Fruit fly (Drosophila melanogaster): ENCODE measurements around the gene Eip63F-1.

The Eip63F-1 gene

DNA sequence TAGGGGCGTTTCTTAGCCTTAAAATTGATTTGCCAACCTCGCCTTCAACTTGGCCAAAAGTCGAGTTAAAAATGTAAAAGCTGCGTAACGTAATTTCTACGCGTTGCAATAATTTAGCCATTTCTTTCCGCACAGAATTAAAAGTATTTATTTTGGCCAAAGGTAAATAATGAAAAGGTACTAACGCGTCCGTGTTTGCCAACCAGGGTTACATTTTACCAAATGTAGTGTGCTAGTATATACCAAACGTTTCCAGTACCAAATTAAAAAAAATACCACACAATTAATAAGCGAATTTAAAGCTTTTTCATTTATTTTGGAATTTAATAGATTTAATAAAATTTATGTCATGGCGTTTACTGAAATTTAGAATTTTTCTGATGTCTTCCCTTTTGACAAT is 36.4 kb downstream of the Eip63F-1 start, which contains the start of gene Ccz1 (continued):
- TF ChIP-seq CG4318 (GFP tag; optimal IDR thresholded peaks at IDR 0.05) (no peak), Hr39 (GFP tag; optimal IDR thresholded peaks at IDR 0.05) (peak; percentile 16), Eip78C (GFP tag) (peak; percentile 74), cyc (GFP tag; optimal IDR thresholded peaks at IDR 0.05) (peak; percentile 40), svp (GFP tag) (peak; percentile 37), Hr38 (GFP tag; optimal IDR thresholded peaks at IDR 0.05) (peak; percentile 35), CG8119 (GFP tag; IDR thresholded peaks at IDR 0.05) (no peak)

DNA sequence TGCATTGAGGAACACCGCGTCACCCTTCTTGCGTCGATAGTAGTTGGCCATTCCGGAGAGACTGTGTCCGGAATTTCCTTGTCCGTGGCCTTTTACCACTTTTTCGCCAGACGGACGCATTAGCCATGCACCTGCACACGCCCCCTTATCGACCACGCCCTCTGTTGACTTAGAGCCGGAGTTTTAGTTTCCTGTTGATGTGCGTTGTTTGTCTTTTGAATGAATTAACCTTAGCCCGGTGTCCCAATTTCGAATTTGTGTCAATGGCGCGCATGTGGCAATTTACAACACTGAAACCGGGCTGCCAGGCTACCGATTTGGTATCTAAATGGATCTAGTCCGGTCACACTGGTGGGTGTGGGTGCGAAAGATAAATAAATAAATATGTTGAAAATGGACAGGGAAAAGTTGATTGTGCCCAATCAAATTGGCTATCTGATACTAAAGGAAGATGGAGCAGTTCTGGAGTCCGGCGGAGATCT is 38.8 kb downstream of the Eip63F-1 start, which contains the start of the genes Gr63a and Lamtor4:
Gene Gr63a, minus strand, starts transcription at position 51 of the 482 bp plus-strand sequence.
Gene Lamtor4, plus strand, starts transcription at position 348 of the 482 bp plus-strand sequence.
- TF ChIP-seq Ets96B (tag; optimal IDR thresholded peaks at IDR 0.05) (no peak), Sox14 (GFP tag; optimal IDR thresholded peaks at IDR 0.05) (peak; percentile 69), fkh (GFP tag; optimal IDR thresholded peaks at IDR 0.05) (peak; percentile 99), Ets21C (GFP tag; optimal IDR thresholded peaks at IDR 0.05) (no peak), CG6163 (GFP tag; IDR thresholded peaks at IDR 0.05) (0 out of 3 replicates have a peak, but pooled peaks have one; percentile 28), CG31627 (GFP tag; optimal IDR thresholded peaks at IDR 0.05) (peak; percentile 9), Eip75B (GFP tag; optimal IDR thresholded peaks at IDR 0.05) (peak; percentile 44), Lpt (GFP tag; optimal IDR thresholded peaks at IDR 0.05) (no peak), CG1621 (tag; optimal IDR thresholded peaks at IDR 0.05) (peak; percentile 5), Hr38 (GFP tag; optimal IDR thresholded peaks at IDR 0.05) (no peak), esn (GFP tag; optimal IDR thresholded peaks at IDR 0.05) (peak; percentile 47)

DNA sequence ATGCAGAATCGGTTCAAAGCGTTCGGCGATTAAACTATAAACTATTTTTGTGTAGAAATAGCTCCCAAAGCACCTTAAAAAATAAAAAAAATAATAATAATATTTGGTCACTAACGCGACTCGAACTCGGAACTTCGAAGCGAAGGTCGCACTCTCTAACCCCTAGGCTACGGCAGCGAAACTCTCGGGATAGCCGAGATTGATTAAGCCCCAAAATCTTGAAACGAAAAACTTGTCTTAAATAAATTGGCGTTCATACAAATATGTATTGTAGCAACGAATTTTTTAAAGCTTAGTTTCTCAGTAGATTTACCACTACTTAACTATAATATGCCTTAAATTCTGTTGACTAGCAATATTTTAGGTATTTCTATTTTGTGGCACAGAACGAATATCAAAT is 41.0 kb downstream of the Eip63F-1 start:
- no peak for TF ChIP-seq fd85E (GFP tag; optimal IDR thresholded peaks at IDR 0.05)
- TF ChIP-seq CG4318 (GFP tag; optimal IDR thresholded peaks at IDR 0.05), result no peak
- TF ChIP-seq CG32006 (GFP tag; optimal IDR thresholded peaks at IDR 0.05), result no peak
- TF ChIP-seq CG11762 (GFP tag; optimal IDR thresholded peaks at IDR 0.05; ENCODE audit: insufficient read depth), result no peak

DNA sequence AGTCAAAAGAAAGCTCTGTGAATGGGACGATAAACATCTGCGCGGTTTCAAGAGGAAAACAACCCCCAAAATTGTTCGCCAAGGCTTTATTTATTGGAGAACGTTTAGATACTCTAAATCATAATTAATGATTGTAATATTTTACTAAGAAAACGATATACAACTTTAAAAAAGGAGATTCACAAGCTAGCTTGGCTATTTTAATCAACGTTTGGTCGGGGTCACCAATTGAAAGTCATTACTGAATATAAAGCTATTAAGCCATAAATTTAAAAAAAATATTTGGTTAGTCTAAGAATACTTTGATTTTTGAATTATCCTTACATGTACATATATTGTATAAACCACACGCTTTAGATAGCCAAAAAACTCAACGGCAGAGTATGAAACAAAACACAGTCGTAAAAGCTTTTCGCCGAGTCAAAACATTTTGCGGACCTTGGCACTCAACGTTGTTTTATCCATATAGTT is 43.2 kb downstream of the Eip63F-1 start, which contains the start of gene Fie:
Gene Fie, plus strand, starts transcription at position 421 of the 471 bp plus-strand sequence.
- TF ChIP-seq Gug (GFP tag; IDR thresholded peaks at IDR 0.05) (no peak), Eip78C (GFP tag) (peak; percentile 91), Ets21C (GFP tag; optimal IDR thresholded peaks at IDR 0.05) (peak; percentile 25), CG8319 (GFP tag; optimal IDR thresholded peaks at IDR 0.05) (no peak), Hr4 (GFP tag; optimal IDR thresholded peaks at IDR 0.05) (peak; percentile 70), CG8119 (GFP tag; IDR thresholded peaks at IDR 0.05) (peak; percentile 62), Smox (GFP tag; optimal IDR thresholded peaks at IDR 0.05) (peak; percentile 62), fd85E (GFP tag; optimal IDR thresholded peaks at IDR 0.05) (no peak), CG3032 (tag; optimal IDR thresholded peaks at IDR 0.05) (peak; percentile 33), cyc (GFP tag; optimal IDR thresholded peaks at IDR 0.05) (peak; percentile 15), CG6276 (GFP tag; optimal IDR thresholded peaks at IDR 0.05) (no peak), pdm3 (GFP tag; optimal IDR thresholded peaks at IDR 0.05) (peak; percentile 64), fkh (GFP tag; optimal IDR thresholded peaks at IDR 0.05) (no peak), topi (GFP tag; optimal IDR thresholded peaks at IDR 0.05) (peak; percentile 28), CG34406 (GFP tag; optimal IDR thresholded peaks at IDR 0.05) (peak; percentile 44), vri (GFP tag; optimal IDR thresholded peaks at IDR 0.05) (peak; percentile 37), CG32006 (GFP tag; optimal IDR thresholded peaks at IDR 0.05) (peak; percentile 64), CG3919 (GFP tag; optimal IDR thresholded peaks at IDR 0.05) (peak; percentile 48), CG9139 (GFP tag; optimal IDR thresholded peaks at IDR 0.05) (no peak), salr (GFP tag; optimal IDR thresholded peaks at IDR 0.05) (peak in 1 of 2 experiments; percentile 26), eg (GFP tag; IDR thresholded peaks at IDR 0.05) (no peak; the same call in 2 of the 3 replicates), achi (GFP tag; optimal IDR thresholded peaks at IDR 0.05) (peak; percentile 63), fd59A (GFP tag; optimal IDR thresholded peaks at IDR 0.05) (peak; percentile 18), CG11294 (GFP tag; IDR thresholded peaks at IDR 0.05) (no peak), esn (GFP tag; optimal IDR thresholded peaks at IDR 0.05) (peak; percentile 62), CG6163 (GFP tag; IDR thresholded peaks at IDR 0.05) (no peak), spab (GFP tag; optimal IDR thresholded peaks at IDR 0.05) (peak; percentile 27), CG31627 (GFP tag; optimal IDR thresholded peaks at IDR 0.05) (peak; percentile 44), svp (GFP tag) (peak; percentile 76), lz (GFP tag; optimal IDR thresholded peaks at IDR 0.05) (peak; percentile 30), Hr38 (GFP tag; optimal IDR thresholded peaks at IDR 0.05) (no peak), CG7368 (GFP tag; optimal IDR thresholded peaks at IDR 0.05) (no peak), Sox102F (GFP tag; optimal IDR thresholded peaks at IDR 0.05) (peak; percentile 61), net (GFP tag; optimal IDR thresholded peaks at IDR 0.05) (peak; percentile 49), acj6 (GFP tag; optimal IDR thresholded peaks at IDR 0.05) (peak; percentile 45), CG10631 (GFP tag; optimal IDR thresholded peaks at IDR 0.05) (peak; percentile 29)

All from whole organism, prepupa.